Fruit fly (Drosophila melanogaster) Kc167 (cell line): Measurements from ENCODE around the gene Trmt61.

Source experiments
- Myc ChIP-seq: fragments of >200 bp; optimal IDR thresholded peaks from 2 replicates; lab custom pipeline; 2017; ENCODE audit warnings: missing external identifiers
- h ChIP-seq: fragments of >200 bp; optimal IDR thresholded peaks from 3 replicates; lab custom pipeline; 2018; ENCODE audit warnings: missing external identifiers
- psq ChIP-seq: fragments of >200 bp; optimal IDR thresholded peaks from 2 replicates; lab custom pipeline; 2017; ENCODE audit warnings: missing external identifiers
- ttk ChIP-seq: sonication (Bioruptor generic); optimal IDR thresholded peaks from 2 replicates; lab custom pipeline; 2017; ENCODE audit warnings: missing external identifiers

- TF ChIP-seq Myc, result no peak
- TF ChIP-seq ttk (lab: Kevin White, UChicago), result no peak
- TF ChIP-seq h (lab: Kevin White, UChicago), result no peak
- TF ChIP-seq psq (lab: Kevin White, UChicago), result no peak
Observed at dm6 chr3R:26013664-26013948, 45.7 kb upstream of the Trmt61 start.
